Fruit fly (Drosophila melanogaster): ENCODE measurements around the gene CG10177.

CG10177 gene

DNA sequence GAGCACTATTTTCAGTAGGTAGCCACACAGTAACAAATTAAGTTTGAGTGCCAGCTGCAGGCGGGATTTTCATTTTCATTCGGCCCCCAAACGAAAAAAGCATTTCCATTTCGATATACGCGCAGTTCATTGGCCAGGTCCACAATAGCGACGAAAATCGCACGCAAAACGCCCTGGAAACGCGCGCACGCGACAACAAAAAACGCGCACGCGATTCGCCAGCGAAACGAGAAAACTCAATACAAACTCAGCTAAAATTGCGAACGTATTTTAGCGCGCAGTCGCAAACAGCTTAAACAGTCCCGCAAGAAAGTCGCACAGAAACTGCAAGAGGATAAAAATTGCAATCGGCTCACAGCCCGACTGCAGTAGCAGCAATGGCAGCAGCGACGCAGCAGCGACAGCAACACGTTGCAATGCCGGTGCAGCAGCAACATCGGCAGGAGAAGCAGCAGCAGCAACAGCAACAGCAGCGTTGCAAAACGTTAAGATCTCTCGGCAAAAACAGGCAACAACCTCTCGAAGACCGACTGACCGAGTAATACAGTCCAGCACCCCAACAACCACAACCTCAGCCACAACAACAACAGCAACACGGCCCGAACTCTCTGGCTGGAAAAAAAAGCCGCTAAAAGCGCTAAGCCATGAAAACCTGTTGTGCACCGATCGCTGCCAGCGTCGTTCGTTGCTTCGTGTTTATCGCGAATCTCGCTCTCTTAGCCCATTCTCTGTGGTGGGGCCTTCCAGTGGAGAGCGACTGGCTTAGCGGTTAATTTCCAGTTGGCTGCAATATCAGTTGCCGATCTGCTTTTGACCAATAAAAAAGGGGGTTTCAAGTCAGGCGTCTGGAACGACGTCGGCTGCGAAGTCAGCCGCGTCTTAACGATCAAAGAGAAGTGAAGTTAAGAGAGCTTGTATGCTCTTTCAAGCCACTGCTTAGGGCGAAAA, 49.1 kb downstream of the CG10177 start, which contains the start of gene CG4374:
Gene CG4374, minus strand, starts transcription at position 268 of the 948 bp plus-strand sequence.
- TF ChIP-seq h (optimal IDR thresholded peaks at IDR 0.05) (no peak), Myc (optimal IDR thresholded peaks at IDR 0.05) (no peak), Sin3A (optimal IDR thresholded peaks at IDR 0.05) (no peak), psq (optimal IDR thresholded peaks at IDR 0.05) (no peak), insv (optimal IDR thresholded peaks at IDR 0.05) (no peak), ttk (optimal IDR thresholded peaks at IDR 0.05) (no peak)
